Worm (Caenorhabditis elegans) whole organism, mixed stage, embryonic: ENCODE data around the gene ZK1055.2.

Experiments
- elt-3 ChIP-seq: fragments of 150-350 bp; optimal IDR thresholded peaks from 2 replicates; lab custom pipeline; 2014; ENCODE audit warnings: missing biosample characterization, missing genetic modification characterization
- nhr-12 ChIP-seq: fragments of 150-350 bp; optimal IDR thresholded peaks from 2 replicates; lab custom pipeline; 2014; ENCODE audit warnings: missing biosample characterization, missing genetic modification characterization

DNA sequence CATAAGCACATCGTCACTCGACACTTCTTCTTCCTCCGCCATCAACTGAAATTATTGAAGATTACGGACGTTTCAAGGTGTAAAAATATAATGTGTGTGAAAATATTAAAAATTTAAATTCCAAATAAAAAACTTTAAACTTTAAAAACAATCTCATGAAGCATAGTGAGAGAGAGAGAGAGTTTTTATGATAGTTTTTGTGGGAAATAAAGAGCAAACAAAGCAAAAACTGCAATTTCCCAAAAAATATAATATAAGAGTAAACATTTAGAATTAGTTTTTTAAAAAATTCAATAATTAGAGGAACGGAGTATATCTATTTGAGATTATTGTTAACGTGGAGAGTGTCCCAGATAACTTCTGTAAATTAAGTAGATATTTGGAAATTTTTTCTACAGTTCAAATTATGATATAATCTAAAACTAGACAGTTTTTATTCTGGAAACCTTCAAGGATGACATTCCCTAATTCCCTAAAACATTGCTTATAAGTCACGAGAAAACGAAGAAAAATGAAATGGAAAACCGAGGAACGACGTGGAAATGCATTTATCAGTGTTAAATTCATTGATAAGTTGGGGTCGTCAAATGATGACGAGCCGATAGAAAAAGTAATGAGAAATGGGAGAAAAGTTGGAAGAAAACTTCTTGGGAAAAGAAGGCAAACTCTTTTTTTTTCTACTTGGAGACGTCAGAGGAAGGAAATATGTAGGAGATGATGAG, 43.8 kb upstream of the ZK1055.2 start, which contains the start of gene dre-1:
- TF ChIP-seq elt-3 (no peak), nhr-12 (no peak)
